Fruit fly (Drosophila melanogaster) whole organism, prepupa: Measurements from ENCODE around the gene rasp.

Experiments
- Blimp-1 ChIP-seq: fragments of 200-800 bp; sonication (Bioruptor generic); optimal IDR thresholded peaks from 3 replicates; lab custom pipeline; 2017; ENCODE audit warnings: missing biosample characterization, missing genetic modification characterization, mild to moderate bottlenecking, moderate library complexity, missing genetic modification reagents
- CG11294 ChIP-seq: fragments of 200-800 bp; sonication (Bioruptor generic); IDR thresholded peaks from 2 replicates; pipeline ENCODE4 v1.3.6; 2022; ENCODE audit warnings: missing biosample characterization, missing genetic modification characterization
- CG11762 ChIP-seq: fragments of 200-800 bp; sonication (Bioruptor generic); optimal IDR thresholded peaks from 3 replicates; lab custom pipeline; 2016; ENCODE audit warnings: missing biosample characterization, missing genetic modification characterization; ENCODE audit not compliant: insufficient read depth
- CG15336 ChIP-seq: fragments of 200-800 bp; sonication (Bioruptor generic); IDR thresholded peaks from 2 replicates; pipeline ENCODE4 v1.3.6; 2022; ENCODE audit warnings: missing biosample characterization, missing genetic modification characterization
- CG1621 ChIP-seq: fragments of 200-800 bp; sonication (Bioruptor generic); optimal IDR thresholded peaks from 3 replicates; lab custom pipeline; 2018; ENCODE audit warnings: missing biosample characterization, mild to moderate bottlenecking, missing genetic modification characterization
- CG16779 ChIP-seq: fragments of 200-800 bp; sonication (Bioruptor generic); optimal IDR thresholded peaks from 3 replicates; lab custom pipeline; 2017; ENCODE audit warnings: missing biosample characterization, mild to moderate bottlenecking, missing genetic modification characterization
- CG3032 ChIP-seq: fragments of 200-800 bp; optimal IDR thresholded peaks from 2 replicates; lab custom pipeline; 2019; ENCODE audit warnings: missing biosample characterization, mild to moderate bottlenecking, missing genetic modification characterization, moderate library complexity
- CG31627 ChIP-seq: fragments of 200-800 bp; sonication (Bioruptor generic); optimal IDR thresholded peaks from 3 replicates; lab custom pipeline; 2016; ENCODE audit warnings: missing biosample characterization, missing genetic modification characterization
- CG32006 ChIP-seq: fragments of 200-800 bp; sonication (Bioruptor generic); optimal IDR thresholded peaks from 3 replicates; lab custom pipeline; 2017; ENCODE audit warnings: missing biosample characterization, mild to moderate bottlenecking, missing genetic modification characterization
- CG34406 ChIP-seq: fragments of 200-800 bp; sonication (Bioruptor generic); optimal IDR thresholded peaks from 3 replicates; lab custom pipeline; 2016; ENCODE audit warnings: missing biosample characterization, missing genetic modification characterization
- CG3919 ChIP-seq: fragments of 200-800 bp; sonication (Bioruptor generic); optimal IDR thresholded peaks from 3 replicates; lab custom pipeline; 2016; ENCODE audit warnings: missing biosample characterization, missing genetic modification characterization
- CG4318 ChIP-seq: fragments of 200-800 bp; sonication (Bioruptor generic); optimal IDR thresholded peaks from 3 replicates; lab custom pipeline; 2017; ENCODE audit warnings: missing biosample characterization, mild to moderate bottlenecking, missing genetic modification characterization
- CG6163 ChIP-seq: fragments of 200-800 bp; sonication (Bioruptor generic); IDR thresholded peaks from 3 replicates; pipeline ENCODE4 v1.3.6; 2022; ENCODE audit warnings: missing biosample characterization, missing genetic modification characterization
- CG6792 ChIP-seq: fragments of 200-800 bp; sonication (Bioruptor generic); optimal IDR thresholded peaks from 3 replicates; lab custom pipeline; 2016; ENCODE audit warnings: missing biosample characterization, missing genetic modification characterization
- CG6808 ChIP-seq: fragments of 200-800 bp; sonication (Bioruptor generic); optimal IDR thresholded peaks from 3 replicates; lab custom pipeline; 2017; ENCODE audit warnings: missing biosample characterization, missing genetic modification characterization, mild to moderate bottlenecking, moderate library complexity, missing genetic modification reagents
- CG6854 ChIP-seq: fragments of 200-800 bp; sonication (Bioruptor generic); optimal IDR thresholded peaks from 2 replicates; lab custom pipeline; 2017; ENCODE audit warnings: missing biosample characterization, mild to moderate bottlenecking, missing genetic modification characterization
- CG7368 ChIP-seq: fragments of 200-800 bp; sonication (Bioruptor generic); optimal IDR thresholded peaks from 3 replicates; lab custom pipeline; 2016; ENCODE audit warnings: missing biosample characterization, missing genetic modification characterization
- CG8119 ChIP-seq: fragments of 200-800 bp; sonication (Bioruptor generic); IDR thresholded peaks from 3 replicates; pipeline ENCODE4 v1.3.6; 2022; ENCODE audit warnings: missing biosample characterization, missing genetic modification characterization
- CG8632 ChIP-seq: fragments of 200-800 bp; sonication (Bioruptor generic); optimal IDR thresholded peaks from 3 replicates; lab custom pipeline; 2016; ENCODE audit warnings: missing biosample characterization, missing genetic modification characterization
- CG9139 ChIP-seq: fragments of 200-800 bp; sonication (Bioruptor generic); optimal IDR thresholded peaks from 3 replicates; lab custom pipeline; 2017; ENCODE audit warnings: missing biosample characterization, mild to moderate bottlenecking, missing genetic modification characterization
- Eip75B ChIP-seq: fragments of 200-800 bp; sonication (Bioruptor generic); optimal IDR thresholded peaks from 3 replicates; lab custom pipeline; 2016; ENCODE audit warnings: missing biosample characterization, missing genetic modification characterization
- Eip78C ChIP-seq: fragments of 200-800 bp; sonication (Bioruptor generic); peaks from one replicate; lab custom pipeline; 2016; ENCODE audit warnings: missing biosample characterization, missing genetic modification characterization
- Ets21C ChIP-seq: fragments of 200-800 bp; sonication (Bioruptor generic); optimal IDR thresholded peaks from 3 replicates; lab custom pipeline; 2016; ENCODE audit warnings: missing biosample characterization, missing genetic modification characterization
- Ets96B ChIP-seq: fragments of 200-800 bp; optimal IDR thresholded peaks from 2 replicates; lab custom pipeline; 2019; ENCODE audit warnings: missing biosample characterization, mild to moderate bottlenecking, missing genetic modification characterization, moderate library complexity
- Hr38 ChIP-seq: sonication (Bioruptor generic); optimal IDR thresholded peaks from 2 replicates; lab custom pipeline; 2016; ENCODE audit warnings: missing biosample characterization, missing genetic modification characterization
- OdsH ChIP-seq: fragments of 200-800 bp; sonication (Bioruptor generic); optimal IDR thresholded peaks from 3 replicates; lab custom pipeline; 2016; ENCODE audit warnings: missing biosample characterization, missing genetic modification characterization
- Smox ChIP-seq: fragments of 200-800 bp; sonication (Bioruptor generic); optimal IDR thresholded peaks from 3 replicates; lab custom pipeline; 2016; ENCODE audit warnings: missing biosample characterization, missing genetic modification characterization
- Sox102F ChIP-seq: fragments of 200-800 bp; sonication (Bioruptor generic); optimal IDR thresholded peaks from 2 replicates; lab custom pipeline; 2016; ENCODE audit warnings: missing biosample characterization, mild to moderate bottlenecking, missing genetic modification characterization
- Sox14 ChIP-seq: fragments of 200-800 bp; sonication (Bioruptor generic); optimal IDR thresholded peaks from 3 replicates; lab custom pipeline; 2016; ENCODE audit warnings: missing biosample characterization, missing genetic modification characterization
- achi ChIP-seq: fragments of 200-800 bp; sonication (Bioruptor generic); optimal IDR thresholded peaks from 3 replicates; lab custom pipeline; 2016; ENCODE audit warnings: missing biosample characterization, missing genetic modification characterization
- cyc ChIP-seq: fragments of 200-800 bp; sonication (Bioruptor generic); optimal IDR thresholded peaks from 3 replicates; lab custom pipeline; 2016; ENCODE audit warnings: missing biosample characterization, missing genetic modification characterization
- dac ChIP-seq: fragments of 200-800 bp; sonication (Bioruptor generic); optimal IDR thresholded peaks from 2 replicates; lab custom pipeline; 2017; ENCODE audit warnings: missing biosample characterization, mild to moderate bottlenecking, missing genetic modification characterization
- dsx ChIP-seq: fragments of 200-800 bp; optimal IDR thresholded peaks from 3 replicates; lab custom pipeline; 2019; ENCODE audit warnings: missing biosample characterization, mild to moderate bottlenecking, missing genetic modification characterization, moderate library complexity; ENCODE audit not compliant: poor library complexity, severe bottlenecking
- fkh ChIP-seq: fragments of 200-800 bp; sonication (Bioruptor generic); optimal IDR thresholded peaks from 3 replicates; lab custom pipeline; 2017; ENCODE audit warnings: missing biosample characterization, mild to moderate bottlenecking, missing genetic modification characterization, moderate library complexity
- lz ChIP-seq: fragments of 200-800 bp; sonication (Bioruptor generic); optimal IDR thresholded peaks from 3 replicates; lab custom pipeline; 2016; ENCODE audit warnings: missing biosample characterization, missing genetic modification characterization
- net ChIP-seq: fragments of 200-800 bp; sonication (Bioruptor generic); optimal IDR thresholded peaks from 3 replicates; lab custom pipeline; 2016; ENCODE audit warnings: missing biosample characterization, missing genetic modification characterization
- pdm3 ChIP-seq: fragments of 200-800 bp; sonication (Bioruptor generic); optimal IDR thresholded peaks from 3 replicates; lab custom pipeline; 2016; ENCODE audit warnings: missing biosample characterization, missing genetic modification characterization
- spab ChIP-seq: fragments of 200-800 bp; sonication (Bioruptor generic); optimal IDR thresholded peaks from 2 replicates; lab custom pipeline; 2017; ENCODE audit warnings: missing biosample characterization, mild to moderate bottlenecking, missing genetic modification characterization, missing genetic modification reagents
- ss ChIP-seq, 2 experiments: fragments of 200-800 bp; sonication (Bioruptor generic); optimal IDR thresholded peaks; 2 replicates in 1 of 2; 3 replicates in 1 of 2; lab custom pipeline; 2017 to 2018; ENCODE audit warnings: mild to moderate bottlenecking in 2 of 2, missing biosample characterization in 2 of 2, missing genetic modification characterization in 2 of 2, moderate library complexity in 1 of 2
- topi ChIP-seq: fragments of 200-800 bp; sonication (Bioruptor generic); optimal IDR thresholded peaks from 3 replicates; lab custom pipeline; 2016; ENCODE audit warnings: missing biosample characterization, missing genetic modification characterization
- vri ChIP-seq: fragments of 200-800 bp; sonication (Bioruptor generic); optimal IDR thresholded peaks from 3 replicates; lab custom pipeline; 2016; ENCODE audit warnings: missing biosample characterization, mild to moderate bottlenecking, missing genetic modification characterization

rasp gene

DNA sequence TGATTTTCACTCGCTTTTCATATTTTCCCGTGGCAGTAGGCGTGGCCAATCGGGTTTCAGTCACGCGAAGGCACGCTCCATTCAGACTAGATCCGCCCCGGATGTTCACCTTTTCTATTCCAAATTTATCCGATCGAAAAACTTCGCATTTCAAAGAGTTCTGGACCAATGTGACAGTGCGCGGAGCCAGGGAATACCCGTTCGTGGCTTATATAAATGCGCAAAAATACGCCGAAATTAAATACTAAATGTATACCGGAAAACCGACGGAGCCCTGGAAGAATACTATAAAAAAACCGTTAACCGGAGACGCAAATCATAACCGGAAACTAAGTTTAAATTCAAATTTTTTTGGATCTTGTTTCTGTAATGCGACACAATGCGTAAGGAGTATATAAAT is 34.4 kb upstream of the rasp start, which contains the start of gene promL (continued):
- TF ChIP-seq dsx: peak; percentile 72
- TF ChIP-seq, all 60 proteins: peak for 31

DNA sequence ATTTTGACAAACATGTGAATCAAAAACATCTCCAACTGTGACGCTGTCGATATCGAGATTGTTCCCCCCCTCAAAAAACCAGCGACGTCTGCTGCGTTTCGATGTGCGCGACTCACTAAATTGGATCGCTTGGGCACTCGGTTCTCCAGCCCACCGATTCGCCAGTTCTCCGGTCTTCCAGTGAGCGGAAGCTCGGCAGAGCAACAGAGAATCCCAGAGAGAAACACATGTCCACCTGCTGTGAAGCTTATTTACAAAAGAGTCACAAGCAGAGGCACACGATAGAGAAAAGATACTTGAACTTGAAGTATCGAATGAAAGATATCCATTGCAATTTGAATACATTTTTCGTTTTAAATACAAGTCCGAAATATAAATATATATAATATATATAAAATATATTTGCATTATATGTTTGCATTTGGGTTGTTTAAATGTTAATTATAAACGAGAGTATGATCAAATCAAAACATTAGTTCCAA is 27.9 kb upstream of the rasp start:
- TF ChIP-seq Sox102F (GFP tag; lab: Kevin White, UChicago): peak; percentile 26
- no peak for TF ChIP-seq CG1621 (tag; lab: Kevin White, UChicago)
- no peak for TF ChIP-seq net (GFP tag; lab: Kevin White, UChicago)
- peak; percentile 57 for TF ChIP-seq CG9139
- TF ChIP-seq spab (GFP tag; lab: Kevin White, UChicago): no peak
- TF ChIP-seq CG3919 (GFP tag; lab: Kevin White, UChicago): peak; percentile 9
- TF ChIP-seq CG8632 (GFP tag; lab: Kevin White, UChicago): no peak
- no peak for TF ChIP-seq topi (GFP tag; lab: Kevin White, UChicago)
- no peak for TF ChIP-seq CG15336 (GFP tag; lab: Robert Waterston, UW)
- TF ChIP-seq Ets21C: no peak
- TF ChIP-seq ss (GFP tag; optimal IDR thresholded peaks at IDR 0.05; lab: Kevin White, UChicago): peak in 1 of 2 experiments; percentile 30
- TF ChIP-seq CG6808: peak; percentile 18
- peak; percentile 23 for TF ChIP-seq CG16779 (tag; lab: Kevin White, UChicago)
- peak; percentile 68 for TF ChIP-seq Eip78C (GFP tag; lab: Kevin White, UChicago)
- no peak for TF ChIP-seq pdm3 (GFP tag; lab: Kevin White, UChicago)
- peak; percentile 25 for TF ChIP-seq dsx
- peak; percentile 0 for TF ChIP-seq vri (GFP tag; lab: Kevin White, UChicago)
- TF ChIP-seq CG8119 (GFP tag; lab: Robert Waterston, UW): 0 out of 3 replicates have a peak, but pooled peaks have one; percentile 18
- TF ChIP-seq achi: peak; percentile 20
- TF ChIP-seq CG6854 (GFP tag; lab: Kevin White, UChicago): peak; percentile 18
- no peak for TF ChIP-seq Hr38 (GFP tag; lab: Kevin White, UChicago)
- TF ChIP-seq CG6163 (GFP tag; lab: Robert Waterston, UW): no peak
- TF ChIP-seq lz: no peak
- no peak for TF ChIP-seq cyc (GFP tag; lab: Kevin White, UChicago)
- TF ChIP-seq CG32006 (GFP tag; lab: Kevin White, UChicago): no peak
- no peak for TF ChIP-seq CG6792
- peak; percentile 82 for TF ChIP-seq fkh (GFP tag; lab: Kevin White, UChicago)

DNA sequence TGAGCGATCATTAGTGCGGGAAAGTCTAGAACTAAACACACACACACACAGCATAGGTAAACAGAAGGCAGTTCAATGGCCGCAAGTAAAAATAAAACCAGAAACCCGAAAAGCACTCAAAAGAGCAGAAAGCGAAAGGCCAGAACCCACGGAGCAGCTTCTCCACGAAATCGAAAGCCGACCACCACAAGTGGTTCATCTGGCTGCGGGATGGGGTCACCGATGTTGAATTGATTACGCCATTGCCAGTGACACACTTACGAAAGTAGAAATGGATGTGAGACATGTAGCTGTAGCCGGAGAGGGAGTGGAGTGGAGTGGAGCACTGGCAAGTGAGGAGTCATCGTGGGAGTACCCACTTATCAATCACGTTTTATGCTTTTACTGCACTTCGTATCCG is 20.6 kb upstream of the rasp start:
- no peak for TF ChIP-seq Ets21C
- peak; percentile 9; the same call in 1 of the 2 replicates for TF ChIP-seq CG11294 (GFP tag; lab: Robert Waterston, UW)
- peak; percentile 4 for TF ChIP-seq Eip75B (GFP tag; lab: Kevin White, UChicago)
- TF ChIP-seq Blimp-1 (GFP tag; lab: Kevin White, UChicago): peak; percentile 77

DNA sequence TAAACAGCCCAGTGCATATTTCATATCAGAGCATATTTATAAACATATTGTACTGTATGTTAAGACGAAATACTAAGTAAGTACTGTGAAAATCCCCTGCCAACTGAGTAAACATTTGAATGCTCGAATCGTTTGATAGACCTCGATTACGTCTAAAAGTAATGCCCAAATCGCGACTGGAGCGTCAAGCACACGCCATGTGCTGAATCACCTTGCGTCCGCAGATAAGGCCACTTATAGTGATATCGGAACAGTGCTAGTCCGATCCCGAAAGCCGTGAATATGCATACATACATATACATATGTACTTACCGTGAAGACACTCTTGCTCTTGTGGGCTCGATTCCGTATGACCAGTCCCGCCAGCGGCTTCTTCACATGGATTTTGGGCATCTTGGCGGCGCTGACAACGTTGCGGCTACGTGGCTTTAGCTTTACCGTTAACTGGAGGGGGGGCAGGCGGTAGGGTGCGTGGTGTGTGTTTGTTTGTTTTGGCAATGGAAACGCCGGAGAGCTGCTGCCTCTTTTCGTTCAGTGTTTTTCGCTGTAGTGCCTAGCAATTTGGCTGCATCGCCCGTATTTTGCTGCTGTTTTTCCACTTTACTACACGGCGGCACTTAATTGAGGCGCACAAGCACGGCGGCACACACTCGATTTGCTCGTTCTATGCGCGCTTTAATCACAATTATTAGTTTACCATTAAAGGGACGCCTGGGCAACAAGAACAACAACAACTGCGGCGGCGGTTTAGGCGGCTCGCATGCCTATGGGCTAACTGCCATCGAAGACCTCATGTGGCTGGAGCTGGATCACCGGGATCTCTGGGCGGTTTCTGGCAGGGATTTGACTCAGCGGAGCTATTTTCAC is 19.2 kb upstream of the rasp start:
- TF ChIP-seq Smox (no peak), fkh (GFP tag; lab: Kevin White, UChicago) (peak; percentile 65), Eip78C (GFP tag; lab: Kevin White, UChicago) (peak; percentile 39)
- TF ChIP-seq, all 60 proteins: peak for 2

DNA sequence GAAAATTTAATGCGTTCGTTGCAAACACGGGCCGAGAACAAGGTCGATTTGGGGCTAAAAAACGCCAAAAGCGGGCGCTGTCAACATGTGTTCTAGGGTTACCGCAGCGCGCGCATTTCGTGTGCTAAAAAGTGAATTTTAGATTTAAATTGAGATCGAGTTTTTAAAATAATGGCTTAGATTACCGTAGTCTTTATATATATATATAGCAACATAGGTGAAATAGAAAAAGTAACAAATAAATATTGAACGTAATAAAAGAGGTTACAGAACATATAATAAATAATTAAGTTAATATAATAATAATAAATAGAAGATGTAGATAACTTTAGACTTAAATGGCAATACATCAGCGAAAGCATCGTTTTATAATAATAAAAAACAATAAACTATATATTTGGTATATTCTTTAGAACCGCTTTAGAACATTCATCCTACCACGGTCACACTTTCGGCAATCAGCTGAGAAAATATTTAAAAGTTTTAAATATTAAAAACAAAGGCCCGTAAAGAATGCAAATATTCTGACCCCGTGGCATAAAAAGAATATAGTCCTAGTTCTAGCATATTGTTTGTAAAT is 18.5 kb upstream of the rasp start, which contains the start of the genes CG11537 and Alg2:
Gene CG11537 (minus strand): TSS at position 75 of the 580 bp plus-strand sequence.
Gene Alg2 (plus strand): TSS at position 426 of the 580 bp plus-strand sequence.
- peak; percentile 31 for TF ChIP-seq CG3919 (GFP tag; lab: Kevin White, UChicago)
- TF ChIP-seq CG7368 (GFP tag; lab: Kevin White, UChicago): no peak
- peak; percentile 34 for TF ChIP-seq OdsH (GFP tag; lab: Kevin White, UChicago)
- peak; percentile 10 for TF ChIP-seq CG34406 (GFP tag; lab: Kevin White, UChicago)
- no peak for TF ChIP-seq Ets21C
- peak; percentile 36 for TF ChIP-seq CG3032 (tag; lab: Kevin White, UChicago)
- TF ChIP-seq dac (GFP tag; lab: Kevin White, UChicago): no peak
- no peak for TF ChIP-seq CG11762 (GFP tag; lab: Kevin White, UChicago)
- peak; percentile 11 for TF ChIP-seq CG6792
- no peak for TF ChIP-seq CG15336 (GFP tag; lab: Robert Waterston, UW)
- TF ChIP-seq CG31627 (GFP tag; lab: Kevin White, UChicago): peak; percentile 15
- TF ChIP-seq Sox14 (GFP tag; lab: Kevin White, UChicago): peak; percentile 40
- TF ChIP-seq ss (GFP tag; optimal IDR thresholded peaks at IDR 0.05; lab: Kevin White, UChicago): peak in 1 of 2 experiments; percentile 12
- no peak for TF ChIP-seq CG4318 (GFP tag; lab: Kevin White, UChicago)
- TF ChIP-seq Smox: no peak
- TF ChIP-seq Sox102F (GFP tag; lab: Kevin White, UChicago): no peak
- TF ChIP-seq achi: peak; percentile 88
- TF ChIP-seq Ets96B (tag; lab: Kevin White, UChicago): peak; percentile 10
